Fruit fly (Drosophila melanogaster): ENCODE results near the gene CG14664.
A peak's percentile ranks its signal among the peaks of the same experiment; 100 is the strongest.

Gene CG14664

dm6 chr3R:5226025-5226424, 2.1 kb downstream of the CG14664 start, which contains the start of gene Vps37B:
TSS of gene Vps37B (plus strand) at chr3R:5226158.
- TF ChIP-seq OdsH (GFP tag; optimal IDR thresholded peaks at IDR 0.05) (no peak), Dif (GFP tag; optimal IDR thresholded peaks at IDR 0.05; ENCODE audit: partially characterized antibody) (peak; percentile 14)

- TF ChIP-seq Hr83 (GFP tag; optimal IDR thresholded peaks at IDR 0.05; ENCODE audit: poor library complexity, severe bottlenecking) (no peak), Rel (GFP tag; optimal IDR thresholded peaks at IDR 0.05) (no peak), Rel (tag; optimal IDR thresholded peaks at IDR 0.05) (peak; percentile 91)
Measured at dm6 chr3R:5229458-5229857, 5.5 kb downstream of the CG14664 start.

dm6 chr3R:5231383-5232196, 7.7 kb downstream of the CG14664 start:
- TF ChIP-seq CG32264 (GFP tag; optimal IDR thresholded peaks at IDR 0.05), result no peak
- TF ChIP-seq Rel (GFP tag; optimal IDR thresholded peaks at IDR 0.05), result no peak
- TF ChIP-seq Rel (tag; optimal IDR thresholded peaks at IDR 0.05), result peak; percentile 4

dm6 chr3R:5232197-5232607, 8.3 kb downstream of the CG14664 start, which contains the start of the genes Kat60 and Mms19:
TSS of gene Kat60 (minus strand) at chr3R:5232209.
TSS of gene Mms19 (plus strand) at chr3R:5232543.
- TF ChIP-seq woc (GFP tag; optimal IDR thresholded peaks at IDR 0.05), result peak; percentile 96
- no peak for TF ChIP-seq CG32264 (GFP tag; optimal IDR thresholded peaks at IDR 0.05)
- peak; percentile 70 for TF ChIP-seq ey (GFP tag; optimal IDR thresholded peaks at IDR 0.05)
- TF ChIP-seq sv (GFP tag; optimal IDR thresholded peaks at IDR 0.05), result peak; percentile 60
- no peak for TF ChIP-seq N (GFP tag; optimal IDR thresholded peaks at IDR 0.05)
- TF ChIP-seq usp (GFP tag; optimal IDR thresholded peaks at IDR 0.05), result no peak
- TF ChIP-seq GATAd (GFP tag; optimal IDR thresholded peaks at IDR 0.05), result peak; percentile 75
- TF ChIP-seq OdsH (GFP tag; optimal IDR thresholded peaks at IDR 0.05), result peak; percentile 48
- TF ChIP-seq Sp1 (GFP tag; optimal IDR thresholded peaks at IDR 0.05), result peak; percentile 48
- TF ChIP-seq Dfd (GFP tag; optimal IDR thresholded peaks at IDR 0.05), result no peak
- no peak for TF ChIP-seq jim (GFP tag; optimal IDR thresholded peaks at IDR 0.05)
- TF ChIP-seq dl (GFP tag; optimal IDR thresholded peaks at IDR 0.05; ENCODE audit: insufficient read depth in 1 of 2, partially characterized antibody in 2 of 2), result no peak
- TF ChIP-seq rgr (GFP tag; optimal IDR thresholded peaks at IDR 0.05), result peak; percentile 61
- no peak for TF ChIP-seq Mio (GFP tag; optimal IDR thresholded peaks at IDR 0.05)
- peak; percentile 55 for TF ChIP-seq dsf (GFP tag; optimal IDR thresholded peaks at IDR 0.05; ENCODE audit: borderline replicate concordance)
- no peak for TF ChIP-seq tai (GFP tag; optimal IDR thresholded peaks at IDR 0.05)
- peak; percentile 40 for TF ChIP-seq CG9705 (GFP tag; optimal IDR thresholded peaks at IDR 0.05)
- TF ChIP-seq Hnf4 (GFP tag; optimal IDR thresholded peaks at IDR 0.05), result peak; percentile 85
- no peak for TF ChIP-seq sage (GFP tag; optimal IDR thresholded peaks at IDR 0.05)
- TF ChIP-seq psq (GFP tag; optimal IDR thresholded peaks at IDR 0.05), result peak; percentile 55
- TF ChIP-seq CrebA (GFP tag; optimal IDR thresholded peaks at IDR 0.05; ENCODE audit: borderline replicate concordance), result no peak
- no peak for TF ChIP-seq pan (optimal IDR thresholded peaks at IDR 0.05)
- peak in 1 of 2 experiments; percentile 79 for TF ChIP-seq foxo (GFP tag; optimal IDR thresholded peaks at IDR 0.05)
- no peak for TF ChIP-seq Hr78 (GFP tag; optimal IDR thresholded peaks at IDR 0.05)
- no peak for TF ChIP-seq Dif (GFP tag; optimal IDR thresholded peaks at IDR 0.05; ENCODE audit: partially characterized antibody)
- peak; percentile 64 for TF ChIP-seq dmrt93B (GFP tag; optimal IDR thresholded peaks at IDR 0.05)
- no peak for TF ChIP-seq brk (GFP tag; optimal IDR thresholded peaks at IDR 0.05)
- peak; percentile 89 for TF ChIP-seq Jra (GFP tag; optimal IDR thresholded peaks at IDR 0.05)
- peak; percentile 51 for TF ChIP-seq br (GFP tag; optimal IDR thresholded peaks at IDR 0.05)
- TF ChIP-seq h (GFP tag; optimal IDR thresholded peaks at IDR 0.05), result peak; percentile 77
- no peak for TF ChIP-seq Rel (GFP tag; optimal IDR thresholded peaks at IDR 0.05)
- peak; percentile 6 for TF ChIP-seq Rel (tag; optimal IDR thresholded peaks at IDR 0.05)
- TF ChIP-seq Abd-B (GFP tag; optimal IDR thresholded peaks at IDR 0.05), result no peak
- no peak for TF ChIP-seq lola (GFP tag; optimal IDR thresholded peaks at IDR 0.05)
- no peak for TF ChIP-seq Vsx2 (GFP tag; optimal IDR thresholded peaks at IDR 0.05; ENCODE audit: partially characterized antibody)
- peak; percentile 76 for TF ChIP-seq HLH106 (tag; optimal IDR thresholded peaks at IDR 0.05)
- peak; percentile 71 for TF ChIP-seq fru (GFP tag; optimal IDR thresholded peaks at IDR 0.05)
- peak; percentile 65 for TF ChIP-seq Hr83 (GFP tag; optimal IDR thresholded peaks at IDR 0.05; ENCODE audit: poor library complexity, severe bottlenecking)
- peak; percentile 95 for TF ChIP-seq Myc (optimal IDR thresholded peaks at IDR 0.05)

All from whole organism, wandering third instar larva.